Worm (Caenorhabditis elegans): Measurements from ENCODE around the gene sri-60.
A peak's percentile ranks its signal among the peaks of the same experiment; 100 is the strongest.

Gene sri-60

DNA sequence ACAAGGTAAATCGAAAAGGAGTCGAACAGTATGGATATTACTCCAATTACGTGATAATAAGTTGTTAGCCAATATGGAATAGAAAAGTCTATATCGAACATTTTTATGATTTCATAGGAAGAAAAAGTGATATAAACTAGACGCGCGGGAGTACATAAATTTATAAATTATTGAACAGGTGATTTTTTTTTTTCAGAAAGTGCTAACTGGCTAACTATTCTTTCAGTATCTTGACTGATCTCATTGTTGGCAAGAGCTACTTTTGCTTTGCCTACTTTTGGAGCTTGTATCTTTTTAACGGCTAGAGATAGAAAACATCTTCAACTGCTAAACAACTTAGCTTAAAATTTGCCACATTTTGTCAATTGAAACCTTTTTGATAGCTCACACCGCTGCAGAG, at the start of gene sri-60:
Gene sri-60 (minus strand): TSS at position 101 of the 400 bp plus-strand sequence.
- TF ChIP-seq odd-2 (tag; optimal IDR thresholded peaks at IDR 0.05) (no peak), fkh-10 (GFP tag; optimal IDR thresholded peaks at IDR 0.05) (no peak), ceh-24 (tag; optimal IDR thresholded peaks at IDR 0.05) (no peak)

DNA sequence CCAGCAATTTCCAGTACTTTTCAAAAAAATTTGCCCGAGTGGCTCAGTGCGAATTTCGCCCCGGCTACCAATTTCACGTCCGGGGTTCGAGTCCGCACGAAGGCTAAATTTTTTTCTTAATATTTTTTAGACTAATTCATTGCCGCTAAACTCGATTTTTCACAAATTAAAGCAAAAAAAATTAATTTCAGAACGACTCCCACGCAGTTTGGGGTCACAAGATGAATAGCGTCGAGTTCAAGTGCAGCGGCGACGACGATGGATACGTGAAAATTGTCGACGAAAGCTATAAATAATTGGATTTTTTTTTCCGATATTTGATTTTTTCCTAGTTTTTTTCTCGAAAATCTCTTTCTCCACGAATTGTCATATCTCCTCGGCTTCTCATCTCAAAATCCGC, 48.6 kb upstream of the sri-60 start:
- no peak for TF ChIP-seq hlh-15 (tag; optimal IDR thresholded peaks at IDR 0.05)
- no peak for TF ChIP-seq syd-9 (tag; optimal IDR thresholded peaks at IDR 0.05)
- no peak for TF ChIP-seq ceh-48 (tag; optimal IDR thresholded peaks at IDR 0.05)
- TF ChIP-seq fkh-6 (tag; optimal IDR thresholded peaks at IDR 0.05), result no peak
- no peak for TF ChIP-seq fax-1 (tag; optimal IDR thresholded peaks at IDR 0.05)
- TF ChIP-seq elt-2 (tag; optimal IDR thresholded peaks at IDR 0.05), result no peak
- TF ChIP-seq zip-5 (tag; optimal IDR thresholded peaks at IDR 0.05), result no peak
- TF ChIP-seq madf-2 (tag; optimal IDR thresholded peaks at IDR 0.05), result no peak
- no peak for TF ChIP-seq nfya-1 (tag; optimal IDR thresholded peaks at IDR 0.05)
- TF ChIP-seq ceh-30 (tag; optimal IDR thresholded peaks at IDR 0.05), result no peak

DNA sequence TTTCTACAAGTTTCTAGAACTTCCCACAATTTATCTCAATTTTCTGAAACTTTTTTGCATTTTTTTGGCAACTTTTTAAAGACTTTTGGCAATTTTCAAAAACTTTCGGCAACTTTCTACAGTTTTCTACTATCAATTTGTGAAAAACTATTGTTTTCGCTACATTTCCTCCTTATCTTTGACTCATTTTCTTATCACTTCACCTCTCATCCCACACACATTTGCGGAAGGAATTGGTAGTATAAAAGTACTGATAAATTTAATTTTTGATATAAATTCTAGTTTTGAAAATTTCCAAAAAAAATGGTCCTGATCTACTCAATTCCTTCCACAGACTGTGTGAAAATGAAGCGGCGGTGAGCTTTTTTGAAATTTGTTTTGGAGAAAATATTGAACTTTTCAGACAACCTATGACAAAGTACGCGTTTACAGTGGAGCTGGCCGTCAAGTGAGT, 47.0 kb upstream of the sri-60 start, which contains the start of gene F29A7.4:
Gene F29A7.4 (plus strand): TSS at position 404 of the 454 bp plus-strand sequence.
- TF ChIP-seq nfya-1 (tag; optimal IDR thresholded peaks at IDR 0.05), result no peak
- no peak for TF ChIP-seq mec-3 (tag; optimal IDR thresholded peaks at IDR 0.05; ENCODE audit: borderline replicate concordance)
- TF ChIP-seq fax-1 (tag; optimal IDR thresholded peaks at IDR 0.05), result no peak
- peak; percentile 66 for TF ChIP-seq elt-2 (tag; optimal IDR thresholded peaks at IDR 0.05)
- no peak for TF ChIP-seq ceh-9 (tag; optimal IDR thresholded peaks at IDR 0.05)
- TF ChIP-seq ceh-48 (tag; optimal IDR thresholded peaks at IDR 0.05), result no peak

DNA sequence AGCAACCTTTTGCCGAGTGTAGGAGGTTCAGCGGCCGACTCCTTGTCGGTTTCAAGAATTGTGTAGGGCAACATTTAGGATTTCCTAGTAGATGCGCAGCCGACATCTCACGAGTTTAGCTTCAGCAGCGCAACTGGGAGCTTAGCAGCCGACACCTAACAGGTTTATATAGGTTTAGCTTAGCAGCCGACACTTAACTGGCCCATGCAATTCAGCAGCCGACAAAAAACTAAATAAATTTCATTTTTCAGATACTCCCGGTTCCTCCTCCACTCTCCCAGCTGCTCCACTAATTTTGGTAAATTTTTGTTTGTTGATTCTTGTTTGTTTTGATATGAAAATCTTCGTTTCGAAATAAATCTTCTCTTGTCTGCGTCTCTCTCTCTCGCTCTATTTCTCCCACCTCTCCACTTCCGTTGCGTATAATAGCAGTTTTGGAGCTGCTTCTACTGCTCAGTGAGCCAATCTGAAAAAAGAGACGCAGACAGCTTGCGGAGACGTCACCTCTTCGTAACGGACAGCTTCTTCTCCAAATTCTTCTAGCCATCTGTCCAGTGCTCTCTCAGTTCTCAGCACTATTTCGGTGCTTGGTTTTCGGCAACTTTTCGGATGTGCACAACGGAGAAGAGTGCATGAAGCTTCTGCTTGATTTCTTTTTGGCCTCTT, 45.4 kb upstream of the sri-60 start:
- TF ChIP-seq ceh-14 (tag; optimal IDR thresholded peaks at IDR 0.05) (peak; percentile 47), rnt-1 (tag; optimal IDR thresholded peaks at IDR 0.05) (no peak), pag-3 (tag; optimal IDR thresholded peaks at IDR 0.05; ENCODE audit: borderline replicate concordance) (peak; percentile 20), tbx-2 (tag; optimal IDR thresholded peaks at IDR 0.05) (peak; percentile 53), mec-3 (tag; optimal IDR thresholded peaks at IDR 0.05; ENCODE audit: borderline replicate concordance) (no peak), odd-2 (tag; optimal IDR thresholded peaks at IDR 0.05) (no peak), ceh-18 (tag; optimal IDR thresholded peaks at IDR 0.05) (peak; percentile 41), ceh-31 (tag; optimal IDR thresholded peaks at IDR 0.05) (peak; percentile 82), unc-42 (tag; optimal IDR thresholded peaks at IDR 0.05) (peak; percentile 71), hlh-8 (tag; optimal IDR thresholded peaks at IDR 0.05) (no peak), nfya-1 (tag; optimal IDR thresholded peaks at IDR 0.05) (peak; percentile 44), ceh-2 (tag; optimal IDR thresholded peaks at IDR 0.05) (no peak), elt-2 (tag; optimal IDR thresholded peaks at IDR 0.05) (no peak)

DNA sequence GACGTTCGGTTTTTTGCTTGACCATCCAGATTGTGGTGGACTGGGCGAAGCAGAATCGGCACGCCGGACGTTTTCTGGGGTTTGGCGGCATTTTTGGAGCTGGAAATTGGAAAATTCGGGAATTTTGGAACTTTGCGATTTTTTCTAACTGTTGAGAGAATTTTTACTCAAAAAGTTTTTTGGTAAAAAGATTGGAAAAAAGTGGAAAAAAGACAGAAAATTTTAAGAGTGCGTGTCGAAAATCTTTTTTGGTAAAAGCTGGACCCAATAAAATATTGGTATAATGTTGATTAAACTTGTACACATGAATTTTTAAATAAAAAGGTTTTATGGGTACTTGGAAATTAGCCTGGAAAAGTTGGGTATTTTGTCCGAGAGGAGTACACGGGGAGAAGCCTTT, 39.6 kb upstream of the sri-60 start, which contains the start of gene T05A8.7:
Gene T05A8.7 (minus strand): TSS at position 101 of the 400 bp plus-strand sequence.
- TF ChIP-seq che-1 (tag; optimal IDR thresholded peaks at IDR 0.05) (no peak), tbx-2 (tag; optimal IDR thresholded peaks at IDR 0.05) (no peak), ztf-16 (tag; optimal IDR thresholded peaks at IDR 0.05) (no peak), ceh-2 (tag; optimal IDR thresholded peaks at IDR 0.05) (no peak)

DNA sequence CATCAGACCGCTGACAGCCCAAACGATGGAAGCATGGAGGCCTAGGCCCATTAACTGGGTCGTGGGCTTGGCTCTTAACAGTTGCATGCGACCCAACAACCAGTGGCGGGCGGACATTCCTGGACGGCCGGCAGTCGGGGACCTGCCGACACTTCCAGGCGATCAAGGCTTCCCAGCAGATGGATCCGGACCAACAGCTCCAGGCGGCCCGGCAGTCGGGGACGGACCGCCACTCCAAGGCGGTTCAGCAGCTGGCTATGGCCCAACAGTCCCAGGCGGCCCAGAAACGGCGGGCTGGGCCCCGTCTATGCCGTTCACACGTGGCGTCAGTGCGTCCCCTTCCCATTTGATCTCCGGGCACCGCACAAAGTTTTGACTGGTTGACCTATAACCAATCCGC, 38.7 kb upstream of the sri-60 start:
- TF ChIP-seq npax-4 (tag; optimal IDR thresholded peaks at IDR 0.05) (no peak), fkh-10 (GFP tag; optimal IDR thresholded peaks at IDR 0.05) (no peak), F13H6.1 (tag; optimal IDR thresholded peaks at IDR 0.05) (no peak), hlh-13 (GFP tag; optimal IDR thresholded peaks at IDR 0.05) (no peak), hlh-8 (tag; optimal IDR thresholded peaks at IDR 0.05) (no peak), dmd-4 (tag; optimal IDR thresholded peaks at IDR 0.05; ENCODE audit: borderline replicate concordance) (no peak), ttx-3 (tag; optimal IDR thresholded peaks at IDR 0.05) (no peak)
